Worm (Caenorhabditis elegans): ENCODE data around the gene Y37H2A.1.

Gene Y37H2A.1

DNA sequence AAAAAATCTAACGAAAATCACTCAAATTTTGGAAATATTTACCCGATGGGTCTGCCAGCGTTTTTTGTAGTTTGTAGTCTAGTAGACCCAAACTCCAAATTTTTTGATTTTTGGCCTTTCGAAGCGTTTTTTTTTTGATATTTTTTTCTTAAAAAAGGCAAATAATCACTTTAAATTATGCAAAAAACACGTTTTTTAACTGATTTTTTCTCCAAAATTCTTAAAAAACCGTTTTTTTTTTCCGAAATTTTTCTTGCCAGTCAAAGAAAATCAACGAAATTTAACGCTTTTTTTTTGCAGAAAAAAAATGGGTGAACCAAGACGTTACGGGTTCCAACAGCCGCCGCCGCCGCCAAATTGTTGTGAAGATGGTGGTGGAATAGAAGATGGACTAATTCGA lies at the start of gene Y37H2A.1:
Y37H2A.1 (plus strand) TSS at position 301 of the 400 bp plus-strand sequence.
- TF ChIP-seq zag-1 (tag; optimal IDR thresholded peaks at IDR 0.05) (no peak), lin-1 (GFP tag; IDR thresholded peaks at IDR 0.05) (no peak), ctbp-1 (GFP tag; IDR thresholded peaks at IDR 0.05) (no peak)

DNA sequence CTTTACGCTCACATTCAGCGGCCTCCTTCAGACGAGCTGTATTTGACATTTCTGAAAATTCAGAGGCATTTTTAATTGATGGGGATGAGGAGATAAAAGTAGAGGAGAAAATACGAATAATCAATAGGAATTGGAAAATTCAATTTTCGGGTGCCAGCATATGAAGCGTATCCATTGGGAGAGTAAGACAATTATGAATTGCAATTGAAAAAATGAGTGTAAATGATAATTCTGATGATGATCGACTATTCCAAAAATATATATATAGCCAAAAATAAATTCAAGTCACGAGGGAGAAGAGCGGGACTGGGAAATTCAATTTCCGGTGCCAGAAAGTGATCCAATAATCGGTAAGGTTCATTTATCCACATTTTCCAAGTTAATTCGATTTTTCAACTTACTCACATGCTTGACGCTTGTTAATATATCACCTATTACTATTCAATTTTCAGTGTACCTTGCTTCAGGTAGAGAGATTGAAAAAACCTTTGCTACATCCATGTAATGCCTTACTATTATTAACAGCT lies 41.7 kb upstream of the Y37H2A.1 start, which contains the start of gene Y59A8B.8:
Y59A8B.8 (minus strand) TSS at position 51 of the 527 bp plus-strand sequence.
- TF ChIP-seq lsy-2 (tag; optimal IDR thresholded peaks at IDR 0.05) = no peak
- no peak for TF ChIP-seq daf-19 (GFP tag; conservative IDR thresholded peaks at IDR 0.05)
- TF ChIP-seq nhr-102 (tag; optimal IDR thresholded peaks at IDR 0.05) = no peak
- TF ChIP-seq pha-4 (GFP tag; IDR thresholded peaks at IDR 0.05) = no peak
- TF ChIP-seq pha-4 (tag; optimal IDR thresholded peaks at IDR 0.05) = no peak
- peak; percentile 50 for TF ChIP-seq aha-1 (tag)
- no peak for TF ChIP-seq mes-2 (tag; optimal IDR thresholded peaks at IDR 0.05; ENCODE audit: poor library complexity, severe bottlenecking)

DNA sequence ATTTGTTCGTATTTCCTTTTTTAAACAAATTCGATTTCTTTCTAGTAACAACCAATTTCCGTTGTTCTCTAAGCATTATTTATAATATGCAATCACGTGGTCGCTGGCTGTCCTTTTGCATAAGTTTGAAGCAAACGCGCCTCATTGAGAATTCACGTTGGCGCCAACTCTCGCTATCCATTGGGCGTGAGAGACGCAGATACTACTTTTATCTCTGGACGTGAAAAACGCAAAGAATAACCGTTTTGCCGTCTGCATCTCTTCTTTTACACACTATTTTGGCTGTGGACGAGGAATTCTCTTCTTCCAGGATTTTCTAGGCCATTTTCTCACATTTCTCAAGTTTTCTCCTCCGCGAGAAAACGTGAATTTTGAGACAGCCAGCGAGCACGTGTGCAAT lies 38.9 kb upstream of the Y37H2A.1 start:
- TF ChIP-seq lin-38 (GFP tag; IDR thresholded peaks at IDR 0.05) = peak; percentile 52

DNA sequence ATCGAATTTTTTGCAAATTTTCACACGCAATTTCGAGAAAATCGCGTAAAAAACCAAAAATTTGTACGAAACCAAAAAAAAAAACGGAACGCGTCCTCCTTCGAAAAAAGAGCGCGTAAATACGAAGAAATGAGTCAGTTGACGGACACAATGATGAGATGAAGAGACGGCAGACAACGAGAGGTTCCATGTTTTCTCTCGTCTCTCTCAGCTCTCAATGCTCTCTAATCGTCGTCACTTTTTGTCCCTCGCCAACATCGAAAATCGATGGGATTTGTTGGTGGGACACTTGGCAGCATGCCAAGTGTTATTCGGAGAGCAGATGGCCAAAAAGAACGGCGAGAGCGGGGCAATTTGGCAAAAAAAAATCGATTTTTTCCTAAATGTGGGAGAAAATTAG lies 28.9 kb upstream of the Y37H2A.1 start:
- TF ChIP-seq F44E2.7 (GFP tag; IDR thresholded peaks at IDR 0.05) = no peak
- TF ChIP-seq nhr-11 (tag; optimal IDR thresholded peaks at IDR 0.05) = peak; percentile 76
- TF ChIP-seq tra-1 (GFP tag; IDR thresholded peaks at IDR 0.05) = 0 out of 2 replicates have a peak, but pooled peaks have one; percentile 22
- no peak for TF ChIP-seq unc-39 (tag; optimal IDR thresholded peaks at IDR 0.05)
- TF ChIP-seq snpc-4 (tag; optimal IDR thresholded peaks at IDR 0.05) = peak; percentile 15
- peak; percentile 90 for TF ChIP-seq hmg-1.1 (GFP tag; IDR thresholded peaks at IDR 0.05)
- TF ChIP-seq duxl-1 (tag; optimal IDR thresholded peaks at IDR 0.05; ENCODE audit: poor library complexity) = peak; percentile 41
- TF ChIP-seq hlh-11 (tag; optimal IDR thresholded peaks at IDR 0.05) = peak; percentile 82
- peak; percentile 46; the same call in 1 of the 2 replicates for TF ChIP-seq lin-29 (GFP tag; IDR thresholded peaks at IDR 0.05)
- TF ChIP-seq lin-38 (GFP tag; IDR thresholded peaks at IDR 0.05) = peak; percentile 77
- peak; percentile 77 for TF ChIP-seq ceh-20 (GFP tag; IDR thresholded peaks at IDR 0.05)
- peak; percentile 25 for TF ChIP-seq T20F7.1 (GFP tag; optimal IDR thresholded peaks at IDR 0.05)
- no peak for TF ChIP-seq nhr-237 (tag; optimal IDR thresholded peaks at IDR 0.05)
- peak; percentile 69 for TF ChIP-seq nhr-6 (tag; optimal IDR thresholded peaks at IDR 0.05)
- peak in 1 of 2 experiments; percentile 54 for TF ChIP-seq hif-1 (tag; optimal IDR thresholded peaks at IDR 0.05)
- no peak for TF ChIP-seq Y75B8A.6 (GFP tag; IDR thresholded peaks at IDR 0.05)
- TF ChIP-seq ama-1 (optimal IDR thresholded peaks at IDR 0.05) = no peak
- TF ChIP-seq mes-2 (tag; optimal IDR thresholded peaks at IDR 0.05; ENCODE audit: poor library complexity, severe bottlenecking) = peak; percentile 74
- TF ChIP-seq nhr-28 (tag; optimal IDR thresholded peaks at IDR 0.05) = peak; percentile 68
- TF ChIP-seq nhr-111 (GFP tag; optimal IDR thresholded peaks at IDR 0.05) = no peak
- TF ChIP-seq Y105C5A.15 (GFP tag; IDR thresholded peaks at IDR 0.05) = no peak
- peak; percentile 80 for TF ChIP-seq rbr-2 (tag; optimal IDR thresholded peaks at IDR 0.05)
- peak; percentile 1 for TF ChIP-seq fkh-10 (GFP tag; optimal IDR thresholded peaks at IDR 0.05)
- peak; percentile 6 for TF ChIP-seq jun-1 (tag; optimal IDR thresholded peaks at IDR 0.05)
- peak; percentile 18 for TF ChIP-seq nhr-48 (tag; optimal IDR thresholded peaks at IDR 0.05)
- peak; percentile 59 for TF ChIP-seq dmd-6 (GFP tag; IDR thresholded peaks at IDR 0.05)
- TF ChIP-seq mep-1 (tag; optimal IDR thresholded peaks at IDR 0.05) = peak; percentile 83
- peak in 1 of 2 experiments; percentile 14 for TF ChIP-seq mdl-1 (tag; optimal IDR thresholded peaks at IDR 0.05)
- peak; percentile 44 for TF ChIP-seq F37D6.2 (tag; optimal IDR thresholded peaks at IDR 0.05)
- peak; percentile 87 for TF ChIP-seq dve-1 (tag; optimal IDR thresholded peaks at IDR 0.05; ENCODE audit: insufficient read depth)
- peak; percentile 64 for TF ChIP-seq ctbp-1 (GFP tag; IDR thresholded peaks at IDR 0.05)
- peak; percentile 18 to 86 for TF ChIP-seq lsy-2 (tag; optimal IDR thresholded peaks at IDR 0.05)
- peak in 1 of 2 experiments; percentile 88 for TF ChIP-seq unc-62 (GFP tag; optimal IDR thresholded peaks at IDR 0.05 in 1 of 2)
- no peak for TF ChIP-seq unc-62 (tag; optimal IDR thresholded peaks at IDR 0.05)
- peak in 1 of 2 experiments; percentile 83 for TF ChIP-seq daf-16 (GFP tag; optimal IDR thresholded peaks at IDR 0.05)
- peak; percentile 70 for TF ChIP-seq daf-16 (tag; optimal IDR thresholded peaks at IDR 0.05)
- TF ChIP-seq dpl-1 (GFP tag; optimal IDR thresholded peaks at IDR 0.05) = peak; percentile 73
- TF ChIP-seq mxl-3 (GFP tag; optimal IDR thresholded peaks at IDR 0.05) = peak; percentile 47
